Worm (Caenorhabditis elegans) whole organism, young adult: ENCODE data around the gene sulp-7.

ENCODE experiments used
- F37B4.10 ChIP-seq: fragments of 200-800 bp; sonication (Bioruptor generic); IDR thresholded peaks from 2 replicates; pipeline ENCODE4 v1.3.6; 2022; ENCODE audit warnings: missing genetic modification characterization, missing compliant biosample characterization
- F39B2.1 ChIP-seq: fragments of 200-800 bp; sonication (Bioruptor generic); IDR thresholded peaks from 2 replicates; pipeline ENCODE4 v1.3.6; 2022; ENCODE audit warnings: missing genetic modification reagents, missing genetic modification characterization, missing compliant biosample characterization
- ama-1 ChIP-seq, 3 experiments: fragments of 150-350 bp in 1 of 3; sonication (generic microtip) in 2 of 3; optimal IDR thresholded peaks; 2 replicates each; lab custom pipeline; 2014 to 2018; ENCODE audit warnings: missing biosample characterization in 2 of 3, missing genetic modification characterization in 2 of 3, missing genetic modification reagents in 2 of 3
- mes-4 ChIP-seq: sonication (generic microtip); optimal IDR thresholded peaks from 2 replicates; lab custom pipeline; 2016; ENCODE audit warnings: missing genotype, missing genetic modification characterization, missing compliant biosample characterization
- nfya-1 ChIP-seq: sonication (generic microtip); optimal IDR thresholded peaks from 2 replicates; lab custom pipeline; 2017; ENCODE audit warnings: antibody characterized with exemption, missing compliant biosample characterization, missing genetic modification characterization, borderline replicate concordance; ENCODE audit not compliant: insufficient read depth
- nhr-179 ChIP-seq: sonication (generic microtip); optimal IDR thresholded peaks from 2 replicates; lab custom pipeline; 2016; ENCODE audit warnings: mild to moderate bottlenecking, missing genetic modification characterization, missing compliant biosample characterization
- unc-130 ChIP-seq: sonication (generic microtip); optimal IDR thresholded peaks from 2 replicates; lab custom pipeline; 2016; ENCODE audit warnings: missing genetic modification reagents, missing genetic modification characterization, missing compliant biosample characterization

DNA sequence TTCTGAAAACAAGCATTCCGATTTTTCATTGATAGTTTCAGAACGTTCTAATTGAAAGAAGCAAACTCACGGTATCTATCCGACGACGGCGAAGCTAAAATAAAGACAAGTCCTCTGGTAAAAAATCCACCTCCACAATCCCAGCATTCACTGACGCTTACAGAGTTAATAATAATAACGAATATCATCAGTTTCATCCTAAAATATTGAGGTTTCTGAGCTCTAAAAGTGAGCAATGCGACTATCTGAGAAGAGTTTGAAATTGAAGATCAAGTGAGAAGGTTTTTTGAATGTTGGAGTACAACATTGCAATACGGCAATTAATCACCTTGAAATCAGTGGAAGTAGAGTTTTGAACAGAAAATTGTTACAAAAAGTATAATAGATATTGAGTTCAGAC lies 4.0 kb upstream of the sulp-7 start, which contains the start of gene W04G3.12:
- TF ChIP-seq F39B2.1 (no peak), nfya-1 (tag; lab: Kevin White, UChicago) (no peak), nhr-179 (tag; lab: Kevin White, UChicago) (no peak), unc-130 (GFP tag; lab: Kevin White, UChicago) (no peak), F37B4.10 (GFP tag; lab: Robert Waterston, UW) (no peak), ama-1 (optimal IDR thresholded peaks at IDR 0.05; lab: Kevin White, UChicago) (no peak), ama-1 (GFP tag; optimal IDR thresholded peaks at IDR 0.05; lab: Kevin White, UChicago) (no peak), mes-4 (no peak)
